Fruit fly (Drosophila melanogaster) whole organism, embryonic: ENCODE results near the gene CG8516.

Experiments
- Atf3 ChIP-seq: fragments of 200-800 bp; sonication (Bioruptor generic); optimal IDR thresholded peaks from 3 replicates; lab custom pipeline; 2016; ENCODE audit warnings: missing biosample characterization, missing genetic modification characterization
- B-H2 ChIP-seq: fragments of 200-800 bp; sonication (Bioruptor generic); optimal IDR thresholded peaks from 2 replicates; lab custom pipeline; 2018; ENCODE audit warnings: missing biosample characterization, mild to moderate bottlenecking, missing genetic modification characterization
- C15 ChIP-seq: fragments of 200-800 bp; sonication (Bioruptor generic); IDR thresholded peaks from 3 replicates; pipeline ENCODE4 v1.3.6; 2022; ENCODE audit warnings: missing biosample characterization, missing genetic modification characterization
- CG10321 ChIP-seq: fragments of 200-800 bp; sonication (Bioruptor generic); IDR thresholded peaks from 2 replicates; pipeline ENCODE4 v1.3.6; 2022; ENCODE audit warnings: missing biosample characterization, missing genetic modification characterization
- CG11093 ChIP-seq: fragments of 200-800 bp; sonication (Bioruptor generic); IDR thresholded peaks from 3 replicates; pipeline ENCODE4 v1.3.6; 2022; ENCODE audit warnings: missing biosample characterization, missing genetic modification characterization
- CG12104 ChIP-seq: fragments of 200-800 bp; sonication (Bioruptor generic); optimal IDR thresholded peaks from 3 replicates; lab custom pipeline; 2016; ENCODE audit warnings: missing biosample characterization, missing genetic modification characterization
- CG17359 ChIP-seq: fragments of 200-800 bp; sonication (Bioruptor generic); optimal IDR thresholded peaks from 3 replicates; lab custom pipeline; 2018; ENCODE audit warnings: missing biosample characterization, mild to moderate bottlenecking, missing genetic modification characterization, moderate library complexity
- CG17802 ChIP-seq: fragments of 200-800 bp; sonication (Bioruptor generic); optimal IDR thresholded peaks from 2 replicates; lab custom pipeline; 2018; ENCODE audit warnings: missing biosample characterization, mild to moderate bottlenecking, missing genetic modification characterization, moderate library complexity
- CG5245 ChIP-seq: fragments of 200-800 bp; sonication (Bioruptor generic); optimal IDR thresholded peaks from 3 replicates; lab custom pipeline; 2016; ENCODE audit warnings: missing biosample characterization, missing genetic modification characterization
- CG7271 ChIP-seq: fragments of 200-800 bp; sonication (Bioruptor generic); optimal IDR thresholded peaks from 2 replicates; lab custom pipeline; 2018; ENCODE audit warnings: missing biosample characterization, mild to moderate bottlenecking, missing genetic modification characterization, moderate library complexity
- CG7745 ChIP-seq: fragments of 200-800 bp; sonication (Bioruptor generic); optimal IDR thresholded peaks from 2 replicates; lab custom pipeline; 2018; ENCODE audit warnings: missing biosample characterization, mild to moderate bottlenecking, missing genetic modification characterization, moderate library complexity
- CG7786 ChIP-seq: fragments of 200-800 bp; sonication (Bioruptor generic); optimal IDR thresholded peaks from 2 replicates; lab custom pipeline; 2016; ENCODE audit warnings: missing biosample characterization, missing genetic modification characterization
- CG7963 ChIP-seq: fragments of 200-800 bp; sonication (Bioruptor generic); IDR thresholded peaks from 3 replicates; pipeline ENCODE4 v1.3.6; 2022; ENCODE audit warnings: missing biosample characterization, missing genetic modification characterization; ENCODE audit not compliant: partially characterized antibody
- CG8924 ChIP-seq: fragments of 200-800 bp; optimal IDR thresholded peaks from 3 replicates; lab custom pipeline; 2019; ENCODE audit warnings: missing biosample characterization, mild to moderate bottlenecking, missing genetic modification characterization, moderate library complexity
- CG8944 ChIP-seq: fragments of 200-800 bp; sonication (Bioruptor generic); optimal IDR thresholded peaks from 3 replicates; lab custom pipeline; 2016; ENCODE audit warnings: missing biosample characterization, missing genetic modification characterization
- Dad ChIP-seq: fragments of 200-800 bp; sonication (Bioruptor generic); optimal IDR thresholded peaks from 3 replicates; lab custom pipeline; 2016; ENCODE audit warnings: missing biosample characterization, missing genetic modification characterization
- Dek ChIP-seq: fragments of 200-800 bp; sonication (Bioruptor generic); optimal IDR thresholded peaks from 3 replicates; lab custom pipeline; 2019; ENCODE audit warnings: missing biosample characterization, mild to moderate bottlenecking, missing genetic modification characterization, moderate library complexity
- Doc3 ChIP-seq: fragments of 200-800 bp; sonication (Bioruptor generic); IDR thresholded peaks from 3 replicates; pipeline ENCODE4 v1.3.6; 2022; ENCODE audit warnings: missing biosample characterization, missing genetic modification characterization; ENCODE audit not compliant: partially characterized antibody
- Ets65A ChIP-seq: fragments of 200-800 bp; sonication (Bioruptor generic); peaks from one replicate; lab custom pipeline; 2016; ENCODE audit warnings: missing biosample characterization, missing genetic modification characterization
- HHEX ChIP-seq: fragments of 200-800 bp; sonication (Bioruptor generic); optimal IDR thresholded peaks from 3 replicates; lab custom pipeline; 2017; ENCODE audit warnings: missing biosample characterization, mild to moderate bottlenecking, missing genetic modification characterization, missing genetic modification reagents
- Hsf ChIP-seq: fragments of 200-800 bp; sonication (Bioruptor generic); optimal IDR thresholded peaks from 3 replicates; lab custom pipeline; 2016; ENCODE audit warnings: missing biosample characterization, missing genetic modification characterization
- Opbp ChIP-seq: fragments of 200-800 bp; sonication (Bioruptor generic); IDR thresholded peaks from 3 replicates; pipeline ENCODE4 v1.3.6; 2022; ENCODE audit warnings: missing biosample characterization, missing genetic modification characterization; ENCODE audit not compliant: partially characterized antibody
- Six4 ChIP-seq: fragments of 200-800 bp; sonication (Bioruptor generic); optimal IDR thresholded peaks from 2 replicates; lab custom pipeline; 2016; ENCODE audit warnings: missing biosample characterization, missing genetic modification characterization
- Spps ChIP-seq: fragments of 200-800 bp; sonication (Bioruptor generic); optimal IDR thresholded peaks from 2 replicates; lab custom pipeline; 2018; ENCODE audit warnings: missing biosample characterization, mild to moderate bottlenecking, missing genetic modification characterization
- Trl ChIP-seq, 3 experiments: fragments of >200 bp in 2 of 3; fragments of 200-800 bp in 1 of 3; sonication (Bioruptor generic) in 1 of 3; optimal IDR thresholded peaks; 2 replicates in 1 of 3; 3 replicates in 2 of 3; lab custom pipeline; 2016 to 2017; ENCODE audit warnings: missing biosample characterization in 1 of 3, missing genetic modification characterization in 1 of 3
- YL-1 ChIP-seq: fragments of 200-800 bp; sonication (Bioruptor generic); optimal IDR thresholded peaks from 3 replicates; lab custom pipeline; 2017; ENCODE audit warnings: missing biosample characterization, mild to moderate bottlenecking, missing genetic modification characterization
- ap ChIP-seq: fragments of 200-800 bp; sonication (Bioruptor generic); IDR thresholded peaks from 2 replicates; pipeline ENCODE4 v1.3.6; 2022; ENCODE audit warnings: missing biosample characterization, missing genetic modification characterization
- bbx ChIP-seq: fragments of 200-800 bp; sonication (Bioruptor generic); IDR thresholded peaks from 2 replicates; pipeline ENCODE4 v1.3.6; 2022; ENCODE audit warnings: missing biosample characterization, missing genetic modification characterization; ENCODE audit not compliant: partially characterized antibody
- br ChIP-seq: fragments of >200 bp; optimal IDR thresholded peaks from 2 replicates; lab custom pipeline; 2017
- crp ChIP-seq, 2 experiments: fragments of 200-800 bp; sonication (Bioruptor generic); optimal IDR thresholded peaks; 2 replicates in 1 of 2; 3 replicates in 1 of 2; lab custom pipeline; 2017; ENCODE audit warnings: missing biosample characterization in 2 of 2, missing genetic modification characterization in 2 of 2, mild to moderate bottlenecking in 1 of 2, moderate library complexity in 1 of 2
- cwo ChIP-seq: fragments of 200-800 bp; sonication (Bioruptor generic); optimal IDR thresholded peaks from 3 replicates; lab custom pipeline; 2017; ENCODE audit warnings: missing biosample characterization, missing genetic modification characterization, mild to moderate bottlenecking, moderate library complexity, missing genetic modification reagents
- dimm ChIP-seq: fragments of 200-800 bp; sonication (Bioruptor generic); IDR thresholded peaks from 2 replicates; pipeline ENCODE4 v1.3.6; 2022; ENCODE audit warnings: missing biosample characterization, missing genetic modification characterization
- fru ChIP-seq: fragments of >200 bp; optimal IDR thresholded peaks from 2 replicates; lab custom pipeline; 2017
- gsb ChIP-seq: fragments of 200-800 bp; sonication (Bioruptor generic); IDR thresholded peaks from 2 replicates; pipeline ENCODE4 v1.3.6; 2022; ENCODE audit warnings: missing biosample characterization, missing genetic modification characterization
- kah ChIP-seq: fragments of 200-800 bp; sonication (Bioruptor generic); optimal IDR thresholded peaks from 2 replicates; lab custom pipeline; 2018; ENCODE audit warnings: missing biosample characterization, mild to moderate bottlenecking, missing genetic modification characterization
- kay ChIP-seq: fragments of 200-800 bp; sonication (Bioruptor generic); optimal IDR thresholded peaks from 2 replicates; lab custom pipeline; 2016; ENCODE audit warnings: missing biosample characterization, missing genetic modification characterization
- ken ChIP-seq: fragments of 200-800 bp; sonication (Bioruptor generic); IDR thresholded peaks from 3 replicates; pipeline ENCODE4 v1.3.6; 2022; ENCODE audit warnings: missing biosample characterization, missing genetic modification characterization
- lilli ChIP-seq: fragments of 200-800 bp; sonication (Bioruptor generic); optimal IDR thresholded peaks from 3 replicates; lab custom pipeline; 2016; ENCODE audit warnings: missing biosample characterization, missing genetic modification characterization
- mirr ChIP-seq: fragments of 200-800 bp; sonication (Bioruptor generic); optimal IDR thresholded peaks from 3 replicates; lab custom pipeline; 2018; ENCODE audit warnings: missing biosample characterization, mild to moderate bottlenecking, missing genetic modification characterization
- nom ChIP-seq: fragments of 200-800 bp; sonication (Bioruptor generic); optimal IDR thresholded peaks from 2 replicates; lab custom pipeline; 2017; ENCODE audit warnings: missing biosample characterization, missing genetic modification characterization, mild to moderate bottlenecking, moderate library complexity, missing genetic modification reagents
- rib ChIP-seq: fragments of 200-800 bp; sonication (Bioruptor generic); IDR thresholded peaks from 2 replicates; pipeline ENCODE4 v1.3.6; 2022; ENCODE audit warnings: missing biosample characterization, missing genetic modification characterization
- row ChIP-seq: fragments of 200-800 bp; sonication (Bioruptor generic); IDR thresholded peaks from 3 replicates; pipeline ENCODE4 v1.3.6; 2022; ENCODE audit warnings: missing biosample characterization, missing genetic modification characterization
- sima ChIP-seq: fragments of 200-800 bp; sonication (Bioruptor generic); optimal IDR thresholded peaks from 2 replicates; lab custom pipeline; 2016; ENCODE audit warnings: missing biosample characterization, missing genetic modification characterization
- sisA ChIP-seq: fragments of 200-800 bp; sonication (Bioruptor generic); IDR thresholded peaks from 2 replicates; pipeline ENCODE4 v1.3.6; 2022; ENCODE audit warnings: missing biosample characterization, missing genetic modification characterization
- so ChIP-seq: fragments of 200-800 bp; sonication (Bioruptor generic); IDR thresholded peaks from 3 replicates; pipeline ENCODE4 v1.3.6; 2022; ENCODE audit warnings: missing biosample characterization, missing genetic modification characterization
- tap ChIP-seq: fragments of 200-800 bp; optimal IDR thresholded peaks from 3 replicates; lab custom pipeline; 2019; ENCODE audit warnings: missing biosample characterization, mild to moderate bottlenecking, missing genetic modification characterization, moderate library complexity
- tx ChIP-seq: fragments of 200-800 bp; sonication (Bioruptor generic); optimal IDR thresholded peaks from 2 replicates; lab custom pipeline; 2016; ENCODE audit warnings: missing biosample characterization, missing genetic modification characterization
- vvl ChIP-seq: fragments of 200-800 bp; sonication (Bioruptor generic); IDR thresholded peaks from 2 replicates; pipeline ENCODE4 v1.3.6; 2022; ENCODE audit warnings: missing biosample characterization, missing genetic modification characterization
- wor ChIP-seq: fragments of 200-800 bp; sonication (Bioruptor generic); IDR thresholded peaks from 2 replicates; pipeline ENCODE4 v1.3.6; 2022; ENCODE audit warnings: missing biosample characterization, missing genetic modification characterization
- zfh1 ChIP-seq: fragments of 200-800 bp; sonication (Bioruptor generic); IDR thresholded peaks from 3 replicates; pipeline ENCODE4 v1.3.6; 2022; ENCODE audit warnings: missing biosample characterization, missing genetic modification characterization

Gene CG8516

DNA sequence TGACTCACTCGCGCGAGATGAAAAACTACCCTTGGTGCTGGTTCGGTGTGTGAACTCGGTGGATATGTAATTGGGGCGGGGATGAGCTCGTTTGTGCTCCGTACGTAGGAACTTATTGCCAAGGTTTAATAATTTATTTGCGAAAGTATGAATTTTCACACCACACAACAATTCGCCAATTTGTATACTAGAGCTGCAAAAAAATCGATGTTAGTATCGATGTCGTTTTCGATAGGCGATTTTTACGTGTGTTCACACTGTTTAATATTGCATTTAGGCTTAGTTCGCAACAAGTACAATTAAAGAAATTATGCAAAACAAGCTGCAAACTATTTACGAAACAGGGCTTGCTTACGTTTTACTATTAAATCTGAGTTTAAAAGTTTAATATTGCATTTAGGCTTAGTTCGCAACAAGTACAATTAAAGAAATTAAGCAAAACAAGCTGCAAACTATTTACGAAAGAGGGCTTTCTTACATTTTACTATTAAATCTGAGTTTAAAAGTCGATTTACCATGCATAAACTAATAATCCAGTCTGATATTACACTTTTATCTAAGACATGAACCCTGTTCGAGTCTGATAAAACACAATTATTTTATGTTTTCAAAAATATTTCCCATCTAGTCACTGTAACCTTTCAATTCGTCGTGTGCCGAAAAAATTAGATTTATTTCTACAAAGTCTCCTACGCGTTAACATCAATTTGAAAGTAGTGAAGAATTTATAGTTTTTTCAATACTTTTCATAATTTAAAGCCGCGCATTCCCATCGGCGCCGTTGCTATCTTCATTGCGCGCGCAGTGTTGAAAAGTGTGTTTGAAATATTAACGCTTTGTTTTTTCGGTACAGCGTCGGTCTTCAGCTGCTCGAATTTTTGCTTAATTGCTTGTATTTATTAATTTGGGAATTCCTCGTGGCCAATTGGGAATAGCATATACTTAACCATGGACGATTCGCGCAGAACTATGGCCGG is 29.9 kb upstream of the CG8516 start, which contains the start of the genes Snap24 and CG8478 (continued):
- TF ChIP-seq rib (GFP tag; lab: Robert Waterston, UW) (peak; percentile 84), CG7271 (tag; lab: Kevin White, UChicago) (no peak), CG17359 (tag; lab: Kevin White, UChicago) (no peak), vvl (no peak; the same call in 1 of the 2 replicates), br (lab: Kevin White, UChicago) (no peak), CG8924 (tag; lab: Kevin White, UChicago) (peak; percentile 14), HHEX (no peak), sisA (GFP tag; lab: Robert Waterston, UW) (no peak), Dek (tag; lab: Kevin White, UChicago) (no peak), kah (no peak), Doc3 (GFP tag; lab: Robert Waterston, UW) (peak; percentile 71), Trl (optimal IDR thresholded peaks at IDR 0.05; lab: Kevin White, UChicago) (no peak), Trl (GFP tag; optimal IDR thresholded peaks at IDR 0.05; lab: Kevin White, UChicago) (no peak), ken (GFP tag; lab: Robert Waterston, UW) (no peak), Dad (no peak), Six4 (GFP tag; lab: Kevin White, UChicago) (no peak), wor (GFP tag; lab: Robert Waterston, UW) (no peak), Atf3 (no peak), so (no peak), C15 (GFP tag; lab: Robert Waterston, UW) (no peak), CG17802 (tag; lab: Kevin White, UChicago) (peak; percentile 92), CG10321 (GFP tag; lab: Robert Waterston, UW) (no peak), CG5245 (no peak), tap (tag; lab: Kevin White, UChicago) (no peak), crp (GFP tag; optimal IDR thresholded peaks at IDR 0.05; lab: Kevin White, UChicago) (no peak), kay (GFP tag; lab: Kevin White, UChicago) (peak; percentile 85), fru (lab: Kevin White, UChicago) (no peak), bbx (peak; percentile 82), mirr (GFP tag; lab: Kevin White, UChicago) (no peak), B-H2 (GFP tag; lab: Kevin White, UChicago) (no peak), row (GFP tag; lab: Robert Waterston, UW) (peak; percentile 70), Hsf (GFP tag; lab: Kevin White, UChicago) (no peak), CG8944 (GFP tag; lab: Kevin White, UChicago) (no peak), Ets65A (GFP tag; lab: Kevin White, UChicago) (no peak), Opbp (GFP tag; lab: Robert Waterston, UW) (peak; percentile 71; the same call in 2 of the 3 replicates), CG11093 (GFP tag; lab: Robert Waterston, UW) (no peak), tx (GFP tag; lab: Kevin White, UChicago) (no peak), ap (no peak), lilli (GFP tag; lab: Kevin White, UChicago) (peak; percentile 30), CG7786 (no peak), CG12104 (GFP tag; lab: Kevin White, UChicago) (no peak), nom (GFP tag; lab: Kevin White, UChicago) (no peak), cwo (no peak), sima (GFP tag; lab: Kevin White, UChicago) (no peak), dimm (GFP tag; lab: Robert Waterston, UW) (no peak), zfh1 (GFP tag; lab: Robert Waterston, UW) (no peak), CG7745 (tag; lab: Kevin White, UChicago) (no peak), YL-1 (GFP tag; lab: Kevin White, UChicago) (peak; percentile 8), Spps (tag; lab: Kevin White, UChicago) (no peak), CG7963 (GFP tag; lab: Robert Waterston, UW) (peak; percentile 57; the same call in 2 of the 3 replicates), gsb (no peak)
